Worm (Caenorhabditis elegans): ENCODE data around the gene ttr-46.

ttr-46 gene

ce11 chrV:9916665-9917064, 34.4 kb upstream of the ttr-46 start, which contains the start of gene C50H2.4:
TSS of gene C50H2.4 (plus strand) at chrV:9916965.
- no peak for TF ChIP-seq unc-62 (GFP tag; optimal IDR thresholded peaks at IDR 0.05)
- TF ChIP-seq elt-1 (tag; optimal IDR thresholded peaks at IDR 0.05; ENCODE audit: borderline replicate concordance, insufficient read depth): no peak
- TF ChIP-seq sptf-1 (tag; optimal IDR thresholded peaks at IDR 0.05): no peak
- no peak for TF ChIP-seq snpc-4 (tag; optimal IDR thresholded peaks at IDR 0.05)
- TF ChIP-seq ceh-83 (GFP tag; optimal IDR thresholded peaks at IDR 0.05): no peak
- TF ChIP-seq cnd-1 (tag; optimal IDR thresholded peaks at IDR 0.05): no peak
- TF ChIP-seq nhr-28 (tag; optimal IDR thresholded peaks at IDR 0.05): no peak
- TF ChIP-seq nhr-76 (tag; optimal IDR thresholded peaks at IDR 0.05): no peak
- no peak for TF ChIP-seq ceh-39 (tag; optimal IDR thresholded peaks at IDR 0.05)
- no peak for TF ChIP-seq M03D4.4 (tag; optimal IDR thresholded peaks at IDR 0.05)
- TF ChIP-seq nhr-237 (tag; optimal IDR thresholded peaks at IDR 0.05): no peak
- no peak for TF ChIP-seq mab-5 (tag; optimal IDR thresholded peaks at IDR 0.05)
- no peak for TF ChIP-seq sem-2 (GFP tag; optimal IDR thresholded peaks at IDR 0.05)
- no peak for TF ChIP-seq elt-3 (tag; optimal IDR thresholded peaks at IDR 0.05)
- no peak for TF ChIP-seq unc-120 (tag; optimal IDR thresholded peaks at IDR 0.05; ENCODE audit: poor library complexity, severe bottlenecking)
- no peak for TF ChIP-seq ztf-11 (tag; optimal IDR thresholded peaks at IDR 0.05)
- TF ChIP-seq ham-2 (GFP tag; optimal IDR thresholded peaks at IDR 0.05): no peak

- no peak for TF ChIP-seq ham-2 (GFP tag; optimal IDR thresholded peaks at IDR 0.05)
- TF ChIP-seq pha-4 (tag; optimal IDR thresholded peaks at IDR 0.05): no peak
- TF ChIP-seq ceh-83 (GFP tag; optimal IDR thresholded peaks at IDR 0.05): no peak
- TF ChIP-seq nhr-12 (tag; optimal IDR thresholded peaks at IDR 0.05): no peak
These were observed 32.6 kb upstream of the ttr-46 start, which contains the start of gene C50H2.5 for ce11 chrV:9918410-9918809. TSS of gene C50H2.5 (plus strand) at chrV:9918710.

ce11 chrV:9921288-9921687, 29.7 kb upstream of the ttr-46 start, which contains the start of gene ceh-75:
TSS of gene ceh-75 (plus strand) at chrV:9921337.
- TF ChIP-seq elt-3 (tag; optimal IDR thresholded peaks at IDR 0.05): no peak
- TF ChIP-seq flh-1 (GFP tag; optimal IDR thresholded peaks at IDR 0.05): no peak
- TF ChIP-seq M03D4.4 (tag; optimal IDR thresholded peaks at IDR 0.05): no peak
- no peak for TF ChIP-seq hlh-1 (tag; optimal IDR thresholded peaks at IDR 0.05)
- TF ChIP-seq pha-4 (tag; optimal IDR thresholded peaks at IDR 0.05): no peak
- no peak for TF ChIP-seq unc-62 (GFP tag; optimal IDR thresholded peaks at IDR 0.05)
- no peak for TF ChIP-seq mep-1 (tag; optimal IDR thresholded peaks at IDR 0.05)
- TF ChIP-seq sem-2 (GFP tag; optimal IDR thresholded peaks at IDR 0.05): no peak
- TF ChIP-seq ham-2 (GFP tag; optimal IDR thresholded peaks at IDR 0.05): no peak
- TF ChIP-seq nhr-76 (tag; optimal IDR thresholded peaks at IDR 0.05): no peak
- TF ChIP-seq bed-3 (GFP tag; optimal IDR thresholded peaks at IDR 0.05): no peak
- no peak for TF ChIP-seq lin-13 (tag; optimal IDR thresholded peaks at IDR 0.05)
- no peak for TF ChIP-seq nhr-12 (tag; optimal IDR thresholded peaks at IDR 0.05)
- TF ChIP-seq blmp-1 (tag; optimal IDR thresholded peaks at IDR 0.05): no peak
- no peak for TF ChIP-seq nhr-28 (tag; optimal IDR thresholded peaks at IDR 0.05)
- no peak for TF ChIP-seq mls-2 (tag; optimal IDR thresholded peaks at IDR 0.05)
- no peak for TF ChIP-seq drap-1 (GFP tag; optimal IDR thresholded peaks at IDR 0.05)
- no peak for TF ChIP-seq ces-1 (GFP tag; optimal IDR thresholded peaks at IDR 0.05)
- no peak for TF ChIP-seq snpc-4 (tag; optimal IDR thresholded peaks at IDR 0.05)

ce11 chrV:9922481-9922880, 28.6 kb upstream of the ttr-46 start, which contains the start of gene C50H2.7:
TSS of gene C50H2.7 (plus strand) at chrV:9922781.
- no peak for TF ChIP-seq ceh-39 (tag; optimal IDR thresholded peaks at IDR 0.05)
- no peak for TF ChIP-seq ces-1 (GFP tag; optimal IDR thresholded peaks at IDR 0.05)
- TF ChIP-seq ztf-11 (tag; optimal IDR thresholded peaks at IDR 0.05): no peak
- no peak for TF ChIP-seq zip-8 (tag; optimal IDR thresholded peaks at IDR 0.05)
- no peak for TF ChIP-seq elt-3 (tag; optimal IDR thresholded peaks at IDR 0.05)
- no peak for TF ChIP-seq sptf-1 (tag; optimal IDR thresholded peaks at IDR 0.05)
- TF ChIP-seq nhr-28 (tag; optimal IDR thresholded peaks at IDR 0.05): no peak

ce11 chrV:9924389-9924788, 26.6 kb upstream of the ttr-46 start:
- TF ChIP-seq lsy-2 (tag; optimal IDR thresholded peaks at IDR 0.05) (no peak), mep-1 (tag; optimal IDR thresholded peaks at IDR 0.05) (no peak), ztf-11 (tag; optimal IDR thresholded peaks at IDR 0.05) (no peak), nhr-237 (tag; optimal IDR thresholded peaks at IDR 0.05) (no peak), nhr-76 (tag; optimal IDR thresholded peaks at IDR 0.05) (no peak), ceh-43 (GFP tag; optimal IDR thresholded peaks at IDR 0.05) (no peak), blmp-1 (tag; optimal IDR thresholded peaks at IDR 0.05) (no peak), unc-120 (tag; optimal IDR thresholded peaks at IDR 0.05; ENCODE audit: poor library complexity, severe bottlenecking) (no peak), nhr-2 (tag; optimal IDR thresholded peaks at IDR 0.05) (no peak), ces-1 (GFP tag; optimal IDR thresholded peaks at IDR 0.05) (no peak), unc-39 (tag; optimal IDR thresholded peaks at IDR 0.05) (no peak), nhr-12 (tag; optimal IDR thresholded peaks at IDR 0.05) (no peak), nhr-28 (tag; optimal IDR thresholded peaks at IDR 0.05) (no peak), cnd-1 (tag; optimal IDR thresholded peaks at IDR 0.05) (no peak), mab-5 (tag; optimal IDR thresholded peaks at IDR 0.05) (no peak), lin-13 (tag; optimal IDR thresholded peaks at IDR 0.05) (no peak), mls-2 (tag; optimal IDR thresholded peaks at IDR 0.05) (no peak), unc-62 (GFP tag; optimal IDR thresholded peaks at IDR 0.05) (no peak), zip-8 (tag; optimal IDR thresholded peaks at IDR 0.05) (no peak)

Data from whole organism, mixed stage, embryonic.